Fruit fly (Drosophila melanogaster): Measurements from ENCODE around the gene CG31523.

The CG31523 gene

dm6 chr3R:4476004-4476403 is 3.0 kb downstream of the CG31523 start:
- TF ChIP-seq CG17806 (tag; optimal IDR thresholded peaks at IDR 0.05): no peak
- no peak for TF ChIP-seq D1 (tag; optimal IDR thresholded peaks at IDR 0.05)
- TF ChIP-seq CG8159 (tag; optimal IDR thresholded peaks at IDR 0.05): no peak
- no peak for TF ChIP-seq CG13204 (GFP tag; optimal IDR thresholded peaks at IDR 0.05)
- no peak for TF ChIP-seq CG15710 (tag; optimal IDR thresholded peaks at IDR 0.05)
- no peak for TF ChIP-seq CG9948 (tag; optimal IDR thresholded peaks at IDR 0.05)
- TF ChIP-seq CG10348 (GFP tag; IDR thresholded peaks at IDR 0.05): no peak
- TF ChIP-seq Ets98B (GFP tag; IDR thresholded peaks at IDR 0.05): no peak
- TF ChIP-seq CG32121 (GFP tag; IDR thresholded peaks at IDR 0.05): no peak
- no peak for TF ChIP-seq CG12605 (GFP tag; IDR thresholded peaks at IDR 0.05)
- no peak for TF ChIP-seq Pif1B (GFP tag; optimal IDR thresholded peaks at IDR 0.05)
- TF ChIP-seq rn (GFP tag; IDR thresholded peaks at IDR 0.05): no peak
- TF ChIP-seq fd96Ca (GFP tag; IDR thresholded peaks at IDR 0.05): no peak
- no peak for TF ChIP-seq EcR (GFP tag; optimal IDR thresholded peaks at IDR 0.05)
- TF ChIP-seq CG4496 (GFP tag; IDR thresholded peaks at IDR 0.05): no peak
- TF ChIP-seq gl (tag; optimal IDR thresholded peaks at IDR 0.05): no peak
- no peak for TF ChIP-seq Pif1A (GFP tag; optimal IDR thresholded peaks at IDR 0.05)

dm6 chr3R:4475378-4475777 is 3.6 kb downstream of the CG31523 start:
- TF ChIP-seq CG8159 (tag; optimal IDR thresholded peaks at IDR 0.05) (no peak), Pif1A (GFP tag; optimal IDR thresholded peaks at IDR 0.05) (no peak), fd96Ca (GFP tag; IDR thresholded peaks at IDR 0.05) (no peak), CG13204 (GFP tag; optimal IDR thresholded peaks at IDR 0.05) (no peak), Snoo (tag; optimal IDR thresholded peaks at IDR 0.05) (no peak), D1 (tag; optimal IDR thresholded peaks at IDR 0.05) (no peak), CG34367 (tag; optimal IDR thresholded peaks at IDR 0.05) (no peak), CG12605 (GFP tag; IDR thresholded peaks at IDR 0.05) (no peak), CG15710 (tag; optimal IDR thresholded peaks at IDR 0.05) (no peak), rn (GFP tag; IDR thresholded peaks at IDR 0.05) (no peak), CG8301 (tag; optimal IDR thresholded peaks at IDR 0.05) (no peak), CG9948 (tag; optimal IDR thresholded peaks at IDR 0.05) (no peak), Ets98B (GFP tag; IDR thresholded peaks at IDR 0.05) (no peak), CG17806 (tag; optimal IDR thresholded peaks at IDR 0.05) (no peak), CG32121 (GFP tag; IDR thresholded peaks at IDR 0.05) (no peak), CG10348 (GFP tag; IDR thresholded peaks at IDR 0.05) (no peak), CG14655 (GFP tag; optimal IDR thresholded peaks at IDR 0.05) (no peak), CG4496 (GFP tag; IDR thresholded peaks at IDR 0.05) (no peak), Pif1B (GFP tag; optimal IDR thresholded peaks at IDR 0.05) (no peak)

DNA sequence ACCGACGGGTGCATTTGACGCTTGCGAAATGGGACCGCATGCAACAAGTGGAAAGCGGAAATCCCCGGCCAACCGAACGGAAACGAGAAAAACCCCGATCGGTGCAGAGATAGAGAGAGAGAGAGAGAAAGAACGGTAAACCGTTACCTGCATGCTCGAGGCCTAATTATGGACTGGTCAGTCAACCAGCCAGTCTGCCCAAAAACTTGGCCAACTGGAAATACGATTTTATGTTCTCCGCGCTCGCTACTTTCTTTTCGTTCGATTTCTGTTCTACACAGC is 6.4 kb downstream of the CG31523 start:
- TF ChIP-seq fd96Ca (GFP tag; IDR thresholded peaks at IDR 0.05) (no peak), CG4496 (GFP tag; IDR thresholded peaks at IDR 0.05) (peak; percentile 44; the same call in 1 of the 3 replicates), Ets98B (GFP tag; IDR thresholded peaks at IDR 0.05) (no peak)

- no peak for TF ChIP-seq CG34367 (tag; optimal IDR thresholded peaks at IDR 0.05)
- no peak for TF ChIP-seq CG12605 (GFP tag; IDR thresholded peaks at IDR 0.05)
- TF ChIP-seq CG8159 (tag; optimal IDR thresholded peaks at IDR 0.05): no peak
- no peak for TF ChIP-seq Snoo (tag; optimal IDR thresholded peaks at IDR 0.05)
- TF ChIP-seq gl (tag; optimal IDR thresholded peaks at IDR 0.05): no peak
- TF ChIP-seq CG4496 (GFP tag; IDR thresholded peaks at IDR 0.05): no peak
- no peak for TF ChIP-seq CG17806 (tag; optimal IDR thresholded peaks at IDR 0.05)
- no peak for TF ChIP-seq rn (GFP tag; IDR thresholded peaks at IDR 0.05)
- TF ChIP-seq CG8301 (tag; optimal IDR thresholded peaks at IDR 0.05): no peak
- no peak for TF ChIP-seq CG32121 (GFP tag; IDR thresholded peaks at IDR 0.05)
- no peak for TF ChIP-seq CG10348 (GFP tag; IDR thresholded peaks at IDR 0.05)
- no peak for TF ChIP-seq CG15710 (tag; optimal IDR thresholded peaks at IDR 0.05)
- TF ChIP-seq CG13204 (GFP tag; optimal IDR thresholded peaks at IDR 0.05): peak; percentile 26
- 0 out of 3 replicates have a peak, but pooled peaks have one; percentile 19 for TF ChIP-seq fd96Ca (GFP tag; IDR thresholded peaks at IDR 0.05)
These were observed 6.9 kb downstream of the CG31523 start for dm6 chr3R:4471846-4472693.

DNA sequence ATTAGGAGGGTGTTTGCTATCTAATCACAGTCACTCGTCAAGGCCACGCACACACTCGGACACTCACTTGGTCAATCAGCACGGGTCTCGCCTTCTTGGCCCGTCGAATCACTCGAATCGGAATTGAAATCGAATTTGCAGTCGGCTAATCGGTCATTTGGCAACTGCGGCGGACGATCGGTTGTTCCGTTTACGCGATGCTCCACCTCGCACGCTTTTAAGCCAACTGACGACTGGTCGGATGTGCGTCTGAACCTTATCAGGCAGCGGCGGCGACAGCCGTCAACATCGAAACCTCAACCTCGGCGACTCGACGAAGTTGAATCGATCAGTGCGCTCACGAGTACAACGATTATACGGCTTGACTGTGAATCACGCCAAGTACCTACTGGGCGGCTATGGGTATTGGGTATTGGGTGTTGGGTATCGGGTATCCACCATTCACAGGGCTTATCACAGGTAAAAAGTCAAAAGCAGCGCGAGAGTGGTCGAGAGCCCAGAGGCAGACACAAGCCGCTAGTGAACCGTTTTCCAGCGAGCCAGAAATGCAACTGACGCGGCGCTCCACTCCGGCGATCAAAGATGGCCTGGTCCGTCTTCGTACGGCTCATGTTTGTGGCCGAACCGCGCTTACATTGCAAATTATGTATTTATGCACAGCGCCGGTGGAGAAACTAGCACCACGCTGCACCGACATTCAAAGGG is 7.8 kb downstream of the CG31523 start:
- TF ChIP-seq CG14655 (GFP tag; optimal IDR thresholded peaks at IDR 0.05) (no peak), Ets98B (GFP tag; IDR thresholded peaks at IDR 0.05) (peak; percentile 16; the same call in 1 of the 2 replicates), rn (GFP tag; IDR thresholded peaks at IDR 0.05) (no peak), fd96Ca (GFP tag; IDR thresholded peaks at IDR 0.05) (peak; percentile 41; the same call in 1 of the 3 replicates), Pif1B (GFP tag; optimal IDR thresholded peaks at IDR 0.05) (peak; percentile 16), CG17806 (tag; optimal IDR thresholded peaks at IDR 0.05) (no peak), EcR (GFP tag; optimal IDR thresholded peaks at IDR 0.05) (peak; percentile 59), CG8159 (tag; optimal IDR thresholded peaks at IDR 0.05) (no peak), CG13204 (GFP tag; optimal IDR thresholded peaks at IDR 0.05) (peak; percentile 49), gl (tag; optimal IDR thresholded peaks at IDR 0.05) (peak; percentile 38), CG12605 (GFP tag; IDR thresholded peaks at IDR 0.05) (no peak)

DNA sequence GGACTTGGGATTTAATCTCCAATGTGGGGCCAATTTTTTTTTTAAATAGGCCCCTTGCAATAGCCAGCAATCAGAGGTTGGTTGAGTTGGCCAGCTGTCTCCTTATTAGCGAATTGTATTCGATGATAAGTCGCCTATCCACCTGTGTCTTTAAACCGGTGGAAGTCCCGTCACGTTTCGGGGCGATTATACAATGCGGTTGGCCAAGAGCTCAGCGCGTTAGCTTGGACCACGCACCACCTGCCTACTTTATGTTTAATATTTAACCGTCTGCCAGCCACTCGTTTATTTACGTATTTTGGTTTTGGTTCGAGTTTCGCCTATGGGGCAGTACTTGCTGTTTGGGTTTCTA is 8.3 kb downstream of the CG31523 start:
- TF ChIP-seq Pif1A (GFP tag; optimal IDR thresholded peaks at IDR 0.05): no peak
- TF ChIP-seq Pif1B (GFP tag; optimal IDR thresholded peaks at IDR 0.05): no peak
- no peak for TF ChIP-seq CG17806 (tag; optimal IDR thresholded peaks at IDR 0.05)
- no peak for TF ChIP-seq CG9948 (tag; optimal IDR thresholded peaks at IDR 0.05)
- TF ChIP-seq CG13204 (GFP tag; optimal IDR thresholded peaks at IDR 0.05): no peak
- TF ChIP-seq Snoo (tag; optimal IDR thresholded peaks at IDR 0.05): no peak
- no peak for TF ChIP-seq EcR (GFP tag; optimal IDR thresholded peaks at IDR 0.05)
- no peak for TF ChIP-seq CG8301 (tag; optimal IDR thresholded peaks at IDR 0.05)
- no peak for TF ChIP-seq CG8159 (tag; optimal IDR thresholded peaks at IDR 0.05)
- TF ChIP-seq CG32121 (GFP tag; IDR thresholded peaks at IDR 0.05): no peak
- TF ChIP-seq CG14655 (GFP tag; optimal IDR thresholded peaks at IDR 0.05): no peak
- no peak for TF ChIP-seq Ets98B (GFP tag; IDR thresholded peaks at IDR 0.05)
- TF ChIP-seq rn (GFP tag; IDR thresholded peaks at IDR 0.05): no peak
- no peak for TF ChIP-seq fd96Ca (GFP tag; IDR thresholded peaks at IDR 0.05)
- no peak for TF ChIP-seq D1 (tag; optimal IDR thresholded peaks at IDR 0.05)
